Fruit fly (Drosophila melanogaster): ENCODE data around the gene Gr85a.

The Gr85a gene

dm6 chr3R:10024032-10024712 is 27.6 kb upstream of the Gr85a start:
- TF ChIP-seq CG8478 (optimal IDR thresholded peaks at IDR 0.05) (no peak), pan (optimal IDR thresholded peaks at IDR 0.05) (no peak), Dll (optimal IDR thresholded peaks at IDR 0.05) (no peak), psq (optimal IDR thresholded peaks at IDR 0.05) (no peak), EcR (GFP tag; optimal IDR thresholded peaks at IDR 0.05) (no peak), usp (GFP tag; optimal IDR thresholded peaks at IDR 0.05) (no peak)

DNA sequence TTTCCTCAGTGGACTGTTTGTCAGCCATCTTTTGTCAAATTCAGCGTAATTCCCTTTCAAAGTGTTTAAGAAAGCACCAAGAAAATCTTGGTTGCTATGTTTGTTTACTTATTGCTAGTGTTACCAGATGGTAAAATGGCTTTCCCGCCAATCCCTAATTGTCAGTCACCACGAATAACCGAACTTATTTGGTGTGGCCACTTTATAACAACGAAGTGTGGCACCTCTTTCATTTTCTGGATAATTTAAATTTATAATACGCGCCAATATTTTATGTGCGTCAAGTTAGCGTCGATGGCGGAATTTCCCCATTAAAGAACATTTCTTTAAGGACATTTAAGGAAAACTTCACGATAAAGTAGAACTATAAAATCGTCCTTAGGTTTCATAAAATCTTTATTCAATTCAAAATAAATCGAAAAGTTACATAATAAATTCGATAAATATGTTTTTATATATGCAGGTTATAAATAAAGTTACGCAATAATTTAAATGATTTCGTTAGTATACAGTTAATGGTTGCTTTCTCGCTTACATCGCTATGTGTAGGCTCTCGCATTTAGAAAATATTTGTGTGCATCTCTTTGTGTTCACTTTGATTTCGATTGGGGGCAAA is 4.7 kb upstream of the Gr85a start, which contains the start of gene CG5359:
TSS of gene CG5359 (minus strand) at position 103 of the 616 bp plus-strand sequence.
- TF ChIP-seq usp (GFP tag; optimal IDR thresholded peaks at IDR 0.05) (no peak), psq (optimal IDR thresholded peaks at IDR 0.05) (no peak), CG8478 (optimal IDR thresholded peaks at IDR 0.05) (no peak), EcR (GFP tag; optimal IDR thresholded peaks at IDR 0.05) (no peak), Dll (optimal IDR thresholded peaks at IDR 0.05) (no peak), pan (optimal IDR thresholded peaks at IDR 0.05) (no peak)

DNA sequence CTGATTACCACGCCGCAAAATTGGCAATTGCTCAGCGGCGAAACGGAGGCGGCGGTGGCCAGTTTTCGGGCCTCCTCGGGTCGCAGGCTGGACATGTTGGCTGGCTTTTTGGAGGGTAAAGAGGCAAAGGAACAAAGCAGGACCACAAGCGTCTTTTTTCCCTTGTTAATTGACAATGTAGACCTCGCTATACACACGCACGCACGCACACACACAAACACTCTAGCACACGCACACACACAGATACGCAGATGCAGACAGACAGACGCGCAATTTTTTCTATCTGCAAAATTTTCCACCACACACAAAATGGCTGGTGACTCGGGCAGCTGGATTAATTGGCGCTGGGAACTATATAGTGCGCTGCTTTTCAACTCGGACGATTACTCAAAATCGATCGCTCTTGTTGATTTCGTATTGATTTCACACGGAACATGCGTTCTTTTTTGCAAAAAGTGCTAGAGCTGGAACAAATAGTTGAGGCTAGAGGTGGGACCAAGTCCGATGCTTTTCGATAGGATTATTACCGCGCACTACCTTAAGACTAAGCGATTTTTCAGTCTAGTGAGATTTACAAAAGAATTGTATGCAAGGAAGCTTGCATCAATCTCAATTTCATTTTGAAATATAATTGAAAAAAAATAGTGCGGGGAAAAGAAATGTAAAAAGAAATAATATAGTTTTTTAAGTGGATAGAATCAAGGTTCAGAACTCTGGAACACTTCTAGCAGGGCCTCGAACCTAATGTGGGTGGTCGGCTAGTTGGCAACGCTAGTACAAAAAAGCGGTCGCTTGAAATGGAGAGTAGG is 10.8 kb downstream of the Gr85a start, which contains the start of gene Art4:
TSS of gene Art4 (minus strand) at position 476 of the 809 bp plus-strand sequence.
- TF ChIP-seq usp (GFP tag; optimal IDR thresholded peaks at IDR 0.05): no peak
- TF ChIP-seq pan (optimal IDR thresholded peaks at IDR 0.05): no peak
- TF ChIP-seq EcR (GFP tag; optimal IDR thresholded peaks at IDR 0.05): no peak
- no peak for TF ChIP-seq CG8478 (optimal IDR thresholded peaks at IDR 0.05)
- TF ChIP-seq psq (optimal IDR thresholded peaks at IDR 0.05): no peak
- TF ChIP-seq Dll (optimal IDR thresholded peaks at IDR 0.05): no peak

dm6 chr3R:9978977-9979376 is 17.6 kb downstream of the Gr85a start:
- TF ChIP-seq usp (GFP tag; optimal IDR thresholded peaks at IDR 0.05) (no peak), pan (optimal IDR thresholded peaks at IDR 0.05) (no peak), Dll (optimal IDR thresholded peaks at IDR 0.05) (no peak), psq (optimal IDR thresholded peaks at IDR 0.05) (no peak), CG8478 (optimal IDR thresholded peaks at IDR 0.05) (no peak), EcR (GFP tag; optimal IDR thresholded peaks at IDR 0.05) (no peak)

dm6 chr3R:9977494-9977893 is 19.1 kb downstream of the Gr85a start:
- TF ChIP-seq psq (optimal IDR thresholded peaks at IDR 0.05) (no peak), Dll (optimal IDR thresholded peaks at IDR 0.05) (no peak), usp (GFP tag; optimal IDR thresholded peaks at IDR 0.05) (no peak), EcR (GFP tag; optimal IDR thresholded peaks at IDR 0.05) (no peak), pan (optimal IDR thresholded peaks at IDR 0.05) (no peak), CG8478 (optimal IDR thresholded peaks at IDR 0.05) (no peak)

dm6 chr3R:9968827-9969675 is 27.5 kb downstream of the Gr85a start:
- TF ChIP-seq EcR (GFP tag; optimal IDR thresholded peaks at IDR 0.05): peak; percentile 16 to 58
- TF ChIP-seq usp (GFP tag; optimal IDR thresholded peaks at IDR 0.05): no peak
- TF ChIP-seq pan (optimal IDR thresholded peaks at IDR 0.05): no peak
- TF ChIP-seq CG8478 (optimal IDR thresholded peaks at IDR 0.05): peak; percentile 40

dm6 chr3R:9968239-9968638 is 28.4 kb downstream of the Gr85a start:
- TF ChIP-seq Dll (optimal IDR thresholded peaks at IDR 0.05) (no peak), usp (GFP tag; optimal IDR thresholded peaks at IDR 0.05) (no peak), CG8478 (optimal IDR thresholded peaks at IDR 0.05) (no peak), EcR (GFP tag; optimal IDR thresholded peaks at IDR 0.05) (no peak), psq (optimal IDR thresholded peaks at IDR 0.05) (no peak), pan (optimal IDR thresholded peaks at IDR 0.05) (no peak)

dm6 chr3R:9966109-9966701 is 30.4 kb downstream of the Gr85a start:
- TF ChIP-seq usp (GFP tag; optimal IDR thresholded peaks at IDR 0.05) (no peak), EcR (GFP tag; optimal IDR thresholded peaks at IDR 0.05) (peak in 1 of 2 experiments; percentile 62)

dm6 chr3R:9964600-9965301 is 31.8 kb downstream of the Gr85a start:
- TF ChIP-seq Dll (optimal IDR thresholded peaks at IDR 0.05) (no peak), pan (optimal IDR thresholded peaks at IDR 0.05) (no peak), EcR (GFP tag; optimal IDR thresholded peaks at IDR 0.05) (peak in 1 of 2 experiments; percentile 82), psq (optimal IDR thresholded peaks at IDR 0.05) (no peak)

- no peak for TF ChIP-seq pan (optimal IDR thresholded peaks at IDR 0.05)
- TF ChIP-seq EcR (GFP tag; optimal IDR thresholded peaks at IDR 0.05): peak; percentile 66 to 88
- TF ChIP-seq usp (GFP tag; optimal IDR thresholded peaks at IDR 0.05): no peak
Measured at dm6 chr3R:9963179-9963905, 33.2 kb downstream of the Gr85a start.

Measured in whole organism.